Fruit fly (Drosophila melanogaster) S2 (cell line): ENCODE measurements around the gene cort.

Experiments used
- CG8478 ChIP-seq: fragments of >200 bp; optimal IDR thresholded peaks from 2 replicates; lab custom pipeline; 2018
- CTCF ChIP-seq, 2 experiments: fragments of >200 bp; optimal IDR thresholded peaks; 2 replicates each; lab custom pipeline; 2018

DNA sequence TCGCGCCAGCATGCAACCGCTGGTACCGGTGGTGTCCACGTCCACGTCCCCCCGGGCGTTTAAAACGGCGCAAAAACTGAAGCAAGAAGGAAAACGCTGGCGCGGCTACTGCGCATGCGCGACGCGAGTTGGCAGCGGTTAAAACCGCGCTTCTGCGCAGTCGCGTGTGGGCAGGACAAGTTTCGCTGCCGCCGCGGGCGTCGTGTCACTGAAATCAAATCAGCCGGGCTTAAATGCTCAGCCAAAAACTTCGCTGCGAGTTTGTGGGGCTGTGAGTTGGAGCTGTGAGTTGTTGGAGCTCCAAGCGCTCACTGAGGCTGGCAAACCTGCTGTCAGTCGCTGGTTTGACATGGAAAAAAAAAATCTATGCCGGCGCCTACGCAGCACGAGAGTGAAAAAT, 28.6 kb upstream of the cort start:
- TF ChIP-seq CG8478 (lab: Kevin White, UChicago) (no peak), CTCF (optimal IDR thresholded peaks at IDR 0.05; lab: Kevin White, UChicago) (no peak)
